Worm (Caenorhabditis elegans) whole organism, L3 larva: ENCODE measurements around the gene hrpk-2.
"Not testable (repeated sequence)": the region's sequence is repeated elsewhere in the genome, so short reads cannot be mapped to it uniquely, and the experiment has no call there.

Experiments
- ceh-82 ChIP-seq: fragments of 150-350 bp; optimal IDR thresholded peaks from 2 replicates; lab custom pipeline; 2014; ENCODE audit warnings: missing biosample characterization, missing genetic modification characterization
- fkh-10 ChIP-seq: sonication (generic microtip); optimal IDR thresholded peaks from 2 replicates; lab custom pipeline; 2017; ENCODE audit warnings: missing biosample characterization, missing genetic modification reagents, missing genetic modification characterization
- fos-1 ChIP-seq: fragments of 150-350 bp; optimal IDR thresholded peaks from 2 replicates; lab custom pipeline; 2014; ENCODE audit warnings: missing biosample characterization, missing genetic modification characterization
- hmg-11 ChIP-seq: sonication (generic microtip); optimal IDR thresholded peaks from 2 replicates; lab custom pipeline; 2016; ENCODE audit warnings: missing genetic modification characterization, missing compliant biosample characterization
- nhr-237 ChIP-seq: fragments of 150-350 bp; optimal IDR thresholded peaks from 2 replicates; lab custom pipeline; 2014; ENCODE audit warnings: missing biosample characterization, missing genetic modification characterization
- nhr-28 ChIP-seq: fragments of 150-350 bp; optimal IDR thresholded peaks from 2 replicates; lab custom pipeline; 2014; ENCODE audit warnings: missing biosample characterization, missing genetic modification characterization
- nhr-43 ChIP-seq: sonication (generic microtip); optimal IDR thresholded peaks from 2 replicates; lab custom pipeline; 2016; ENCODE audit warnings: mild to moderate bottlenecking, missing genetic modification characterization, missing compliant biosample characterization; ENCODE audit not compliant: poor library complexity, severe bottlenecking
- snpc-4 ChIP-seq: fragments of 150-350 bp; optimal IDR thresholded peaks from 2 replicates; lab custom pipeline; 2014; ENCODE audit warnings: missing biosample characterization, missing genetic modification characterization
- unc-39 ChIP-seq: sonication (generic microtip); optimal IDR thresholded peaks from 4 replicates; lab custom pipeline; 2017; ENCODE audit warnings: missing biosample characterization, missing genetic modification characterization
- unc-62 ChIP-seq: fragments of 150-350 bp; sonication (generic microtip); optimal IDR thresholded peaks from 4 replicates; lab custom pipeline; 2014; ENCODE audit warnings: missing biosample characterization, missing genetic modification reagents, missing genetic modification characterization
- zag-1 ChIP-seq: fragments of 150-350 bp; optimal IDR thresholded peaks from 2 replicates; lab custom pipeline; 2014; ENCODE audit warnings: missing biosample characterization, missing genetic modification characterization

DNA sequence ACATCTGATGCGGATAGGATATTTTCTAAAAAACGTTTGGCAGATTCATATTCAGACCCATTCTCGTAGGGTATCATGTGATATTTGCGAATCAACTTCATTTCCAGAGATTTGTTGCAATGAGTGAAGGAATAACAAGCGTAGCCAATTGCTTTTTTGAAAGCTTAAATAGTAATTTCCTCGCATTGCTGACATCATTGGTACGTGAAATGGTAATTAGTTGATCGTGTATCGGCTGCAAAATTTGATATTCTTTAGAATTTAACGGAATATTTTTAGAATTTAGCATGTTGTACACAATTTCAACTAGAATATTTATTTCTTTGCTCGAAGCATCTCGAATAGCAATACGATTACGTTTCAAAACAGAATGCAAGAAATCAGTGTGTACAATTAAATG lies 24.3 kb upstream of the hrpk-2 start, which contains the start of gene F54H12.4:
- TF ChIP-seq fkh-10; nhr-28 (tag; lab: Kevin White, UChicago); nhr-237 (tag; lab: Kevin White, UChicago); snpc-4 (tag; lab: Kevin White, UChicago); hmg-11; zag-1 (tag; lab: Kevin White, UChicago); fos-1 (tag; lab: Kevin White, UChicago); unc-62; unc-39 (tag; lab: Kevin White, UChicago); nhr-43 (tag; lab: Kevin White, UChicago); ceh-82 (tag; lab: Kevin White, UChicago): not testable (repeated sequence)
